Worm (Caenorhabditis elegans): ENCODE data around the gene nas-6.

- no peak for TF ChIP-seq nhr-11 (tag; optimal IDR thresholded peaks at IDR 0.05)
- no peak for TF ChIP-seq pag-3 (tag; optimal IDR thresholded peaks at IDR 0.05; ENCODE audit: borderline replicate concordance)
- no peak for TF ChIP-seq rnt-1 (tag; optimal IDR thresholded peaks at IDR 0.05)
- TF ChIP-seq C38D4.7 (GFP tag; optimal IDR thresholded peaks at IDR 0.05): no peak
- TF ChIP-seq pqm-1 (tag; optimal IDR thresholded peaks at IDR 0.05): no peak
- TF ChIP-seq nfya-1 (tag; optimal IDR thresholded peaks at IDR 0.05): no peak
- TF ChIP-seq K02D7.2 (tag; optimal IDR thresholded peaks at IDR 0.05): no peak
- no peak for TF ChIP-seq sdc-2 (tag; optimal IDR thresholded peaks at IDR 0.05)
- no peak for TF ChIP-seq dve-1 (tag; optimal IDR thresholded peaks at IDR 0.05)
- TF ChIP-seq K09A11.1 (tag; optimal IDR thresholded peaks at IDR 0.05; ENCODE audit: insufficient read depth): no peak
- no peak for TF ChIP-seq fkh-10 (GFP tag; optimal IDR thresholded peaks at IDR 0.05)
- no peak for TF ChIP-seq tbx-2 (tag; optimal IDR thresholded peaks at IDR 0.05)
- TF ChIP-seq ceh-30 (tag; optimal IDR thresholded peaks at IDR 0.05): no peak
Observed at ce11 chrIV:17437038-17437437, 53.5 kb downstream of the nas-6 start, which contains the start of gene C06A12.8.
